Fruit fly (Drosophila melanogaster): Measurements from ENCODE around the gene Ack.

Gene Ack

dm6 chr3L:4158361-4158760, 50.4 kb downstream of the Ack start (continued):
- TF ChIP-seq CG10366 (GFP tag; IDR thresholded peaks at IDR 0.05) (0 out of 2 replicates have a peak, but pooled peaks have one; percentile 12), onecut (GFP tag; IDR thresholded peaks at IDR 0.05) (no peak), CG9727 (GFP tag; optimal IDR thresholded peaks at IDR 0.05) (peak; percentile 68), CG8359 (GFP tag; optimal IDR thresholded peaks at IDR 0.05; ENCODE audit: borderline replicate concordance) (no peak), Blimp-1 (GFP tag; optimal IDR thresholded peaks at IDR 0.05) (peak; percentile 15), aop (GFP tag; IDR thresholded peaks at IDR 0.05) (no peak), CG12071 (GFP tag; optimal IDR thresholded peaks at IDR 0.05) (no peak), CG2712 (tag; optimal IDR thresholded peaks at IDR 0.05) (peak; percentile 72), Mrtf (GFP tag; IDR thresholded peaks at IDR 0.05) (no peak), chm (GFP tag; IDR thresholded peaks at IDR 0.05) (peak; percentile 47; the same call in 1 of the 2 replicates), Dip3 (GFP tag; optimal IDR thresholded peaks at IDR 0.05) (no peak), CG4730 (GFP tag; IDR thresholded peaks at IDR 0.05) (no peak), CG10565 (GFP tag; optimal IDR thresholded peaks at IDR 0.05) (no peak), CG4820 (GFP tag; optimal IDR thresholded peaks at IDR 0.05) (peak; percentile 7), CG31224 (GFP tag; IDR thresholded peaks at IDR 0.05) (no peak), fd102C (GFP tag; optimal IDR thresholded peaks at IDR 0.05) (peak; percentile 53), Fer3 (tag; optimal IDR thresholded peaks at IDR 0.05) (no peak), ken (GFP tag; IDR thresholded peaks at IDR 0.05) (no peak), CG10979 (tag; optimal IDR thresholded peaks at IDR 0.05) (peak; percentile 67), CG10959 (GFP tag; IDR thresholded peaks at IDR 0.05) (peak; percentile 55; the same call in 1 of the 2 replicates), dmrt11E (tag; optimal IDR thresholded peaks at IDR 0.05) (peak; percentile 69), ATbp (GFP tag; optimal IDR thresholded peaks at IDR 0.05) (no peak), CG15011 (GFP tag; optimal IDR thresholded peaks at IDR 0.05) (no peak), Nf-YC (tag; optimal IDR thresholded peaks at IDR 0.05) (no peak), CG9932 (GFP tag; IDR thresholded peaks at IDR 0.05) (no peak), tgo (GFP tag; IDR thresholded peaks at IDR 0.05) (no peak), CG3995 (GFP tag; optimal IDR thresholded peaks at IDR 0.05) (no peak), Abd-B (GFP tag; optimal IDR thresholded peaks at IDR 0.05) (peak; percentile 15), zf30C (GFP tag; optimal IDR thresholded peaks at IDR 0.05) (peak; percentile 58), CG17829 (tag; optimal IDR thresholded peaks at IDR 0.05) (peak; percentile 56), ci (GFP tag; IDR thresholded peaks at IDR 0.05) (0 out of 3 replicates have a peak, but pooled peaks have one; percentile 25), danr (GFP tag; IDR thresholded peaks at IDR 0.05) (no peak), Myb (GFP tag; optimal IDR thresholded peaks at IDR 0.05) (no peak), Dfd (GFP tag; optimal IDR thresholded peaks at IDR 0.05) (no peak), zfh1 (GFP tag; IDR thresholded peaks at IDR 0.05) (peak; percentile 70), hbn (GFP tag; IDR thresholded peaks at IDR 0.05; ENCODE audit: partially characterized antibody) (no peak), CG17385 (GFP tag; optimal IDR thresholded peaks at IDR 0.05) (no peak), mirr (GFP tag; optimal IDR thresholded peaks at IDR 0.05) (no peak), lola (GFP tag; optimal IDR thresholded peaks at IDR 0.05) (peak in 1 of 3 experiments; percentile 58), CG7271 (tag; optimal IDR thresholded peaks at IDR 0.05) (peak; percentile 59), PHDP (tag; optimal IDR thresholded peaks at IDR 0.05) (no peak), CG9215 (GFP tag; IDR thresholded peaks at IDR 0.05) (no peak), CG18599 (GFP tag; optimal IDR thresholded peaks at IDR 0.05) (no peak), chinmo (GFP tag; IDR thresholded peaks at IDR 0.05; ENCODE audit: partially characterized antibody) (no peak), CG8765 (GFP tag; IDR thresholded peaks at IDR 0.05) (peak; percentile 66; the same call in 1 of the 2 replicates), CG6654 (GFP tag; optimal IDR thresholded peaks at IDR 0.05) (no peak), H2.0 (GFP tag; IDR thresholded peaks at IDR 0.05) (no peak), tin (GFP tag; optimal IDR thresholded peaks at IDR 0.05) (peak; percentile 5), CG13894 (tag; optimal IDR thresholded peaks at IDR 0.05) (no peak), CG11696 (GFP tag; IDR thresholded peaks at IDR 0.05) (no peak), sens (GFP tag) (peak; percentile 2)

All from whole organism, embryonic.